Fruit fly (Drosophila melanogaster) Kc167 (cell line): ENCODE results near the gene prc.

Source experiments
- Myc ChIP-seq: fragments of >200 bp; optimal IDR thresholded peaks from 2 replicates; lab custom pipeline; 2017; ENCODE audit warnings: missing external identifiers
- h ChIP-seq: fragments of >200 bp; optimal IDR thresholded peaks from 3 replicates; lab custom pipeline; 2018; ENCODE audit warnings: missing external identifiers
- insv ChIP-seq: fragments of >200 bp; optimal IDR thresholded peaks from 3 replicates; lab custom pipeline; 2018; ENCODE audit warnings: missing external identifiers
- psq ChIP-seq: fragments of >200 bp; optimal IDR thresholded peaks from 2 replicates; lab custom pipeline; 2017; ENCODE audit warnings: missing external identifiers
- ttk ChIP-seq: sonication (Bioruptor generic); optimal IDR thresholded peaks from 2 replicates; lab custom pipeline; 2017; ENCODE audit warnings: missing external identifiers

dm6 chr3L:12014272-12014671 is 48.3 kb upstream of the prc start:
- TF ChIP-seq insv (lab: Kevin White, UChicago), result no peak
- TF ChIP-seq psq (lab: Kevin White, UChicago), result no peak
- TF ChIP-seq h (lab: Kevin White, UChicago), result no peak
- TF ChIP-seq ttk (lab: Kevin White, UChicago), result no peak
- no peak for TF ChIP-seq Myc
